Worm (Caenorhabditis elegans) whole organism, L4/young adult: Measurements from ENCODE around the gene B0280.17.

Source experiments
- W03F9.2 ChIP-seq: fragments of 150-350 bp; optimal IDR thresholded peaks from 2 replicates; lab custom pipeline; 2014; ENCODE audit warnings: missing biosample characterization, missing genetic modification characterization
- dao-5 ChIP-seq: sonication (generic microtip); optimal IDR thresholded peaks from 2 replicates; lab custom pipeline; 2016; ENCODE audit warnings: missing genotype, missing genetic modification characterization, moderate library complexity, missing compliant biosample characterization

- no peak for TF ChIP-seq W03F9.2 (tag; lab: Kevin White, UChicago)
- no peak for TF ChIP-seq dao-5 (tag; lab: Kevin White, UChicago)
Measured at ce11 chrIII:7100001-7100400, 35.9 kb downstream of the B0280.17 start, which contains the start of gene ZK418.11.
